Worm (Caenorhabditis elegans) whole organism, L3 larva: ENCODE results near the gene him-17.

ENCODE experiments used
- ama-1 ChIP-seq: fragments of 150-350 bp; optimal IDR thresholded peaks from 2 replicates; lab custom pipeline; 2018
- egl-27 ChIP-seq: sonication (generic microtip); optimal IDR thresholded peaks from 4 replicates; lab custom pipeline; 2017; ENCODE audit warnings: missing biosample characterization, missing genetic modification reagents, missing genetic modification characterization
- fos-1 ChIP-seq: fragments of 150-350 bp; optimal IDR thresholded peaks from 2 replicates; lab custom pipeline; 2014; ENCODE audit warnings: missing biosample characterization, missing genetic modification characterization
- nhr-28 ChIP-seq: fragments of 150-350 bp; optimal IDR thresholded peaks from 2 replicates; lab custom pipeline; 2014; ENCODE audit warnings: missing biosample characterization, missing genetic modification characterization
- pqm-1 ChIP-seq: fragments of 150-350 bp; optimal IDR thresholded peaks from 2 replicates; lab custom pipeline; 2017; ENCODE audit warnings: missing biosample characterization, missing genetic modification characterization, inconsistent platforms
- sea-2 ChIP-seq: fragments of 150-350 bp; sonication (generic microtip); optimal IDR thresholded peaks from 4 replicates; lab custom pipeline; 2014; ENCODE audit warnings: missing biosample characterization, missing genetic modification reagents, missing genetic modification characterization
- skn-1 ChIP-seq: fragments of 150-350 bp; optimal IDR thresholded peaks from 2 replicates; lab custom pipeline; 2014; ENCODE audit warnings: missing biosample characterization, missing genetic modification characterization
- snpc-4 ChIP-seq: fragments of 150-350 bp; optimal IDR thresholded peaks from 2 replicates; lab custom pipeline; 2014; ENCODE audit warnings: missing biosample characterization, missing genetic modification characterization
- zag-1 ChIP-seq: fragments of 150-350 bp; optimal IDR thresholded peaks from 2 replicates; lab custom pipeline; 2014; ENCODE audit warnings: missing biosample characterization, missing genetic modification characterization
- ztf-11 ChIP-seq: fragments of 150-350 bp; optimal IDR thresholded peaks from 2 replicates; lab custom pipeline; 2014; ENCODE audit warnings: missing biosample characterization, missing genetic modification characterization

DNA sequence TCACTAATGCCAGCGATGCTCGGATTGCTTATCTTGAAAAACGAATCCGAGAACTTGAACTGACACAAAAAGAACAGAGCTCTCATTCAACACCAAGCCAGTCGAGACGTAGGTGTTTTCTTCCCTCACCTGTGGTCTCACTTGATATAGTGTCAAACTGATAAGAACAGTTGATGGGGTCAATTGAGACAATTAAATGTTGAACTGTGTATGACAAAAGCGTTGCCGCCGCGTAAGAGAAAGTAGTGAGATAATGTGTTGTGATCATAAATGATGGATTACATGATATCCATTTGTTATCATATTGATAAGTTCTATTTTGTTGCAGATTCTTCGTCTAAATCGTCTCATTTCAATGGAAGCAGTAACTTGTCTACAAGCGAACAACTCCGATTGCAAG is 2.8 kb upstream of the him-17 start:
- no peak for TF ChIP-seq fos-1 (tag; lab: Kevin White, UChicago)
- no peak for TF ChIP-seq pqm-1 (tag; lab: Kevin White, UChicago)
- TF ChIP-seq zag-1 (tag; lab: Kevin White, UChicago), result no peak
- TF ChIP-seq nhr-28 (tag; lab: Kevin White, UChicago), result no peak
- no peak for TF ChIP-seq ztf-11
- TF ChIP-seq sea-2 (GFP tag; lab: Kevin White, UChicago), result no peak
- no peak for TF ChIP-seq snpc-4 (tag; lab: Kevin White, UChicago)
- TF ChIP-seq ama-1 (lab: Kevin White, UChicago), result no peak
- no peak for TF ChIP-seq skn-1 (tag; lab: Kevin White, UChicago)
- TF ChIP-seq egl-27 (tag; lab: Kevin White, UChicago), result no peak
